Worm (Caenorhabditis elegans) whole organism, L1 larva: ENCODE data around the gene hmit-1.3.

Experiments used
- ceh-82 ChIP-seq, 3 experiments: fragments of 150-350 bp in 1 of 3; sonication (generic microtip) in 2 of 3; optimal IDR thresholded peaks; 2 replicates each; lab custom pipeline; 2014 to 2017; ENCODE audit warnings: missing biosample characterization in 3 of 3, missing genetic modification characterization in 3 of 3
- hpl-2 ChIP-seq: fragments of 150-350 bp; optimal IDR thresholded peaks from 2 replicates; lab custom pipeline; 2014; ENCODE audit warnings: missing biosample characterization, missing genetic modification reagents, missing genetic modification characterization

ce11 chrIII:3566785-3567184, 47.4 kb upstream of the hmit-1.3 start:
- TF ChIP-seq hpl-2 (GFP tag; lab: Kevin White, UChicago) (no peak), ceh-82 (tag; optimal IDR thresholded peaks at IDR 0.05; lab: Kevin White, UChicago) (no peak)
